Fruit fly (Drosophila melanogaster): ENCODE measurements around the gene CG43124.

Gene CG43124

DNA sequence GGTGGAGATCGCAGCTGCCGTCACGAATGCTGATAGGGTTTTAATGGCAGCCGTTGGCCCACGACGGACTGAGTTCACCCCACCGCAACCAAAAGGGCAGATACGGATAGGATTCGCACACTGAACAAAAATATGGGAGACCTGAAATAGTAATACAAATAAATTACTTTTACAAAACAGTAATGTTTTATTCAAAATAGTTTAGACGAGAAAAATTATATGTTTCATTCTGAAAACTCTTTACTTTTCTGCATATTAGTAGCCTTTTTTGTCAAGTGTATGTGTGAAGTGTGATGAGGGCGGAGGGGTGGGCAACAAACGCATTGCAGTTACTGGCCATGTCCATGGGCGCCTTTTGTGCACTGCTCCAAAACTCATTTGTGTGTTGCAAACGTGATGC lies 28.4 kb downstream of the CG43124 start:
- TF ChIP-seq insv (optimal IDR thresholded peaks at IDR 0.05), result no peak
- no peak for TF ChIP-seq Myc (optimal IDR thresholded peaks at IDR 0.05)
- no peak for TF ChIP-seq ttk (optimal IDR thresholded peaks at IDR 0.05)
